Fruit fly (Drosophila melanogaster) whole organism, embryonic: Measurements from ENCODE around the gene betaGlu.

Experiments used
- Atf3 ChIP-seq: fragments of 200-800 bp; sonication (Bioruptor generic); optimal IDR thresholded peaks from 3 replicates; lab custom pipeline; 2016; ENCODE audit warnings: missing biosample characterization, missing genetic modification characterization
- Bgb ChIP-seq: fragments of 200-800 bp; sonication (Bioruptor generic); IDR thresholded peaks from 2 replicates; pipeline ENCODE4 v1.3.6; 2022; ENCODE audit warnings: missing biosample characterization, missing genetic modification characterization; ENCODE audit not compliant: partially characterized antibody
- Bteb2 ChIP-seq: fragments of 200-800 bp; sonication (Bioruptor generic); optimal IDR thresholded peaks from 2 replicates; lab custom pipeline; 2016; ENCODE audit warnings: missing biosample characterization, missing genetic modification characterization
- CG10267 ChIP-seq: fragments of 200-800 bp; sonication (Bioruptor generic); optimal IDR thresholded peaks from 2 replicates; lab custom pipeline; 2018; ENCODE audit warnings: missing biosample characterization, mild to moderate bottlenecking, missing genetic modification characterization, moderate library complexity
- CG11093 ChIP-seq: fragments of 200-800 bp; sonication (Bioruptor generic); IDR thresholded peaks from 3 replicates; pipeline ENCODE4 v1.3.6; 2022; ENCODE audit warnings: missing biosample characterization, missing genetic modification characterization
- CG11696 ChIP-seq: fragments of 200-800 bp; sonication (Bioruptor generic); IDR thresholded peaks from 2 replicates; pipeline ENCODE4 v1.3.6; 2022; ENCODE audit warnings: missing biosample characterization, missing genetic modification characterization
- CG13287 ChIP-seq: fragments of 200-800 bp; sonication (Bioruptor generic); IDR thresholded peaks from 2 replicates; pipeline ENCODE4 v1.3.6; 2022; ENCODE audit warnings: missing biosample characterization, missing genetic modification characterization; ENCODE audit not compliant: partially characterized antibody
- CG14965 ChIP-seq: fragments of 200-800 bp; sonication (Bioruptor generic); optimal IDR thresholded peaks from 2 replicates; lab custom pipeline; 2016; ENCODE audit warnings: missing biosample characterization, missing genetic modification characterization, borderline replicate concordance
- CG1529 ChIP-seq: fragments of 200-800 bp; sonication (Bioruptor generic); optimal IDR thresholded peaks from 3 replicates; lab custom pipeline; 2018; ENCODE audit warnings: missing biosample characterization, missing genetic modification characterization
- CG1603 ChIP-seq: fragments of 200-800 bp; sonication (Bioruptor generic); optimal IDR thresholded peaks from 2 replicates; lab custom pipeline; 2019; ENCODE audit warnings: missing biosample characterization, mild to moderate bottlenecking, missing genetic modification characterization, moderate library complexity
- CG16813 ChIP-seq: fragments of 200-800 bp; sonication (Bioruptor generic); IDR thresholded peaks from 3 replicates; pipeline ENCODE4 v1.3.6; 2022; ENCODE audit warnings: missing biosample characterization, missing genetic modification characterization; ENCODE audit not compliant: partially characterized antibody
- CG17359 ChIP-seq: fragments of 200-800 bp; sonication (Bioruptor generic); optimal IDR thresholded peaks from 3 replicates; lab custom pipeline; 2018; ENCODE audit warnings: missing biosample characterization, mild to moderate bottlenecking, missing genetic modification characterization, moderate library complexity
- CG30020 ChIP-seq: fragments of 200-800 bp; optimal IDR thresholded peaks from 2 replicates; lab custom pipeline; 2019; ENCODE audit warnings: missing biosample characterization, mild to moderate bottlenecking, missing genetic modification characterization, moderate library complexity
- CG30431 ChIP-seq: fragments of 200-800 bp; sonication (Bioruptor generic); optimal IDR thresholded peaks from 2 replicates; lab custom pipeline; 2017; ENCODE audit warnings: missing biosample characterization, missing genetic modification characterization
- CG32532 ChIP-seq: fragments of 200-800 bp; sonication (Bioruptor generic); IDR thresholded peaks from 2 replicates; pipeline ENCODE4 v1.3.6; 2022; ENCODE audit warnings: missing biosample characterization, missing genetic modification characterization
- CG34422 ChIP-seq: fragments of 200-800 bp; sonication (Bioruptor generic); IDR thresholded peaks from 3 replicates; pipeline ENCODE4 v1.3.6; 2022; ENCODE audit warnings: missing biosample characterization, missing genetic modification characterization
- CG4707 ChIP-seq: fragments of 200-800 bp; sonication (Bioruptor generic); optimal IDR thresholded peaks from 2 replicates; lab custom pipeline; 2018; ENCODE audit warnings: missing biosample characterization, mild to moderate bottlenecking, missing genetic modification characterization, moderate library complexity
- CG6254 ChIP-seq: fragments of 200-800 bp; sonication (Bioruptor generic); optimal IDR thresholded peaks from 3 replicates; lab custom pipeline; 2017; ENCODE audit warnings: mild to moderate bottlenecking, missing biosample characterization, missing genetic modification reagents, missing genetic modification characterization
- CG7745 ChIP-seq: fragments of 200-800 bp; sonication (Bioruptor generic); optimal IDR thresholded peaks from 2 replicates; lab custom pipeline; 2018; ENCODE audit warnings: missing biosample characterization, mild to moderate bottlenecking, missing genetic modification characterization, moderate library complexity
- D ChIP-seq, 2 experiments: fragments of 200-800 bp in 1 of 2; fragments of >200 bp in 1 of 2; sonication (Bioruptor generic) in 1 of 2; optimal IDR thresholded peaks; 2 replicates in 1 of 2; 3 replicates in 1 of 2; lab custom pipeline; 2017; ENCODE audit warnings: mild to moderate bottlenecking in 1 of 2, missing biosample characterization in 1 of 2, missing genetic modification characterization in 1 of 2, missing genetic modification reagents in 1 of 2
- Dll ChIP-seq: fragments of 200-800 bp; sonication (Bioruptor generic); IDR thresholded peaks from 4 replicates; pipeline ENCODE4 v1.3.6; 2022; ENCODE audit warnings: missing biosample characterization, missing genetic modification characterization; ENCODE audit not compliant: partially characterized antibody
- Doc3 ChIP-seq: fragments of 200-800 bp; sonication (Bioruptor generic); IDR thresholded peaks from 3 replicates; pipeline ENCODE4 v1.3.6; 2022; ENCODE audit warnings: missing biosample characterization, missing genetic modification characterization; ENCODE audit not compliant: partially characterized antibody
- Eip74EF ChIP-seq, 2 experiments: fragments of 200-800 bp in 1 of 2; fragments of >200 bp in 1 of 2; sonication (Bioruptor generic) in 1 of 2; optimal IDR thresholded peaks; 2 replicates each; lab custom pipeline; 2017 to 2019; ENCODE audit warnings: missing biosample characterization in 2 of 2, missing genetic modification characterization in 2 of 2, mild to moderate bottlenecking in 1 of 2, moderate library complexity in 1 of 2
- Hand ChIP-seq: fragments of 200-800 bp; sonication (Bioruptor generic); optimal IDR thresholded peaks from 2 replicates; lab custom pipeline; 2017; ENCODE audit warnings: mild to moderate bottlenecking, missing biosample characterization, missing genetic modification reagents, missing genetic modification characterization
- Hr78 ChIP-seq, 2 experiments: fragments of 200-800 bp in 1 of 2; fragments of >200 bp in 1 of 2; sonication (Bioruptor generic) in 1 of 2; optimal IDR thresholded peaks; 2 replicates each; lab custom pipeline; 2017 to 2019; ENCODE audit warnings: missing biosample characterization in 2 of 2, missing genetic modification characterization in 2 of 2, mild to moderate bottlenecking in 1 of 2, moderate library complexity in 1 of 2
- Jarid2 ChIP-seq: fragments of 200-800 bp; sonication (Bioruptor generic); optimal IDR thresholded peaks from 3 replicates; lab custom pipeline; 2017; ENCODE audit warnings: mild to moderate bottlenecking, missing biosample characterization, missing genetic modification reagents, missing genetic modification characterization
- Rx ChIP-seq: fragments of 200-800 bp; sonication (Bioruptor generic); IDR thresholded peaks from 2 replicates; pipeline ENCODE4 v1.3.6; 2022; ENCODE audit warnings: missing biosample characterization, missing genetic modification characterization
- Ssrp ChIP-seq: fragments of 200-800 bp; sonication (Bioruptor generic); optimal IDR thresholded peaks from 2 replicates; lab custom pipeline; 2018; ENCODE audit warnings: missing biosample characterization, mild to moderate bottlenecking, missing genetic modification characterization, moderate library complexity
- Xbp1 ChIP-seq: fragments of 200-800 bp; sonication (Bioruptor generic); optimal IDR thresholded peaks from 3 replicates; lab custom pipeline; 2016; ENCODE audit warnings: missing biosample characterization, mild to moderate bottlenecking, missing genetic modification characterization
- bab2 ChIP-seq: fragments of 200-800 bp; sonication (Bioruptor generic); optimal IDR thresholded peaks from 2 replicates; lab custom pipeline; 2016; ENCODE audit warnings: missing biosample characterization, missing genetic modification characterization
- bigmax ChIP-seq: fragments of 200-800 bp; sonication (Bioruptor generic); optimal IDR thresholded peaks from 2 replicates; lab custom pipeline; 2018; ENCODE audit warnings: missing biosample characterization, mild to moderate bottlenecking, missing genetic modification characterization
- ci ChIP-seq: fragments of 200-800 bp; sonication (Bioruptor generic); IDR thresholded peaks from 3 replicates; pipeline ENCODE4 v1.3.6; 2022; ENCODE audit warnings: missing biosample characterization, missing genetic modification characterization
- crol ChIP-seq: fragments of 200-800 bp; sonication (Bioruptor generic); IDR thresholded peaks from 2 replicates; pipeline ENCODE4 v1.3.6; 2022; ENCODE audit warnings: missing biosample characterization, missing genetic modification characterization
- gro ChIP-seq: fragments of 200-800 bp; sonication (Bioruptor generic); optimal IDR thresholded peaks from 2 replicates; lab custom pipeline; 2016; ENCODE audit warnings: missing biosample characterization, missing genetic modification characterization
- h ChIP-seq: fragments of >200 bp; optimal IDR thresholded peaks from 2 replicates; lab custom pipeline; 2017
- insv ChIP-seq, 2 experiments: fragments of 200-800 bp; sonication (Bioruptor generic); optimal IDR thresholded peaks; 3 replicates each; lab custom pipeline; 2016 to 2018; ENCODE audit warnings: missing biosample characterization in 2 of 2, missing genetic modification characterization in 2 of 2
- jigr1 ChIP-seq: fragments of 200-800 bp; sonication (Bioruptor generic); IDR thresholded peaks from 3 replicates; pipeline ENCODE4 v1.3.6; 2022; ENCODE audit warnings: missing biosample characterization, missing genetic modification characterization
- nerfin-2 ChIP-seq: fragments of 200-800 bp; sonication (Bioruptor generic); IDR thresholded peaks from 2 replicates; pipeline ENCODE4 v1.3.6; 2022; ENCODE audit warnings: missing biosample characterization, missing genetic modification characterization; ENCODE audit not compliant: partially characterized antibody
- odd ChIP-seq: fragments of 200-800 bp; sonication (Bioruptor generic); optimal IDR thresholded peaks from 2 replicates; lab custom pipeline; 2017; ENCODE audit warnings: missing biosample characterization, mild to moderate bottlenecking, missing genetic modification characterization
- onecut ChIP-seq: fragments of 200-800 bp; sonication (Bioruptor generic); IDR thresholded peaks from 2 replicates; pipeline ENCODE4 v1.3.6; 2022; ENCODE audit warnings: missing biosample characterization, missing genetic modification characterization
- pho ChIP-seq: fragments of 200-800 bp; sonication (Bioruptor generic); optimal IDR thresholded peaks from 2 replicates; lab custom pipeline; 2016; ENCODE audit warnings: missing biosample characterization, missing genetic modification characterization
- pros ChIP-seq: fragments of 200-800 bp; sonication (Bioruptor generic); optimal IDR thresholded peaks from 3 replicates; lab custom pipeline; 2019; ENCODE audit warnings: missing biosample characterization, mild to moderate bottlenecking, missing genetic modification characterization, moderate library complexity
- run ChIP-seq: fragments of 200-800 bp; sonication (Bioruptor generic); optimal IDR thresholded peaks from 3 replicates; lab custom pipeline; 2018; ENCODE audit warnings: missing biosample characterization, mild to moderate bottlenecking, missing genetic modification characterization
- sens ChIP-seq: fragments of 200-800 bp; sonication (Bioruptor generic); peaks from one replicate; lab custom pipeline; 2016; ENCODE audit warnings: missing biosample characterization, missing genetic modification characterization
- sr ChIP-seq: fragments of 200-800 bp; sonication (Bioruptor generic); IDR thresholded peaks from 3 replicates; pipeline ENCODE4 v1.3.6; 2022; ENCODE audit warnings: missing biosample characterization, missing genetic modification characterization
- tap ChIP-seq: fragments of 200-800 bp; optimal IDR thresholded peaks from 3 replicates; lab custom pipeline; 2019; ENCODE audit warnings: missing biosample characterization, mild to moderate bottlenecking, missing genetic modification characterization, moderate library complexity
- zen ChIP-seq: fragments of 200-800 bp; sonication (Bioruptor generic); optimal IDR thresholded peaks from 3 replicates; lab custom pipeline; 2018; ENCODE audit warnings: missing biosample characterization, mild to moderate bottlenecking, missing genetic modification characterization, moderate library complexity
- zen2 ChIP-seq: fragments of 200-800 bp; sonication (Bioruptor generic); IDR thresholded peaks from 3 replicates; pipeline ENCODE4 v1.3.6; 2022; ENCODE audit warnings: missing biosample characterization, missing genetic modification characterization; ENCODE audit not compliant: partially characterized antibody

betaGlu gene

DNA sequence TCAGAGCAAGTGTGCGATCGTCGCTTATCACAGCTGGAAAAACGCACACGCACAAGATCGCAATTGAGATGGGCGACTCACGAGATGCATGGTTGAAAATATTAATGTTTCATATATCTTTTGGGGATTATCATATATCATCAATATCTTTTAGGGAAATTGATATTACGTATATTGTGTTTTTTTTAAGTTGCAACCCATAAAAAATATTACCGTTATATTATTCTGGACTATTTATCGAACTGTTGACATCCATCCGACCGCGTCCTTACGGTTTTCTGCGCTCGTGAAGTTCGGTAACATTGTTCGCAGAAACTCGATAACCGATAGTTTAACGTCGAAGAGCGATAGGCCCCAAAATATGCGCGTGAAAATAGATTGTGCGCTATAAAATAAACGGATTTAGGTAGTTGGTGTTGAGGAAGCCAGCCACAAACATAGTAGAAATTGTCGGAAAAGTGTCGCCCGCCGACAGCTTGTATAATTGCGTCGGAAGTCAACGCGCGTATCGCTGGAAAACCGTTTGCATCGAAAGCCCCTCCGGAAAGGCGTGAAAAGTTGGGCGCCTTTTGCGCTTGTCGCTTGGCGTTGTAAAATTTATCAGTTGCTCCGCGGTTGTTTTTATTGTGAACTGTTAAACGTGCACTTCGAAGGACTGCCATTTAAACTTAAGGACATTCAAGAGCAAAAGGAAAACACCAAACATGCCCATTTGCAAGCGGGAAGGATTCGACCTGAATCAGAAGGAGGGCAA lies 22.2 kb upstream of the betaGlu start, which contains the start of the genes Mccc1 and Acf (continued):
- TF ChIP-seq CG6254 (GFP tag; lab: Kevin White, UChicago) (no peak), Doc3 (GFP tag; lab: Robert Waterston, UW) (peak; percentile 50; the same call in 2 of the 3 replicates), sr (GFP tag; lab: Robert Waterston, UW) (no peak), CG4707 (GFP tag; lab: Kevin White, UChicago) (no peak), pros (no peak), run (tag; lab: Kevin White, UChicago) (no peak), Hr78 (GFP tag; optimal IDR thresholded peaks at IDR 0.05; lab: Kevin White, UChicago) (no peak), CG30020 (peak; percentile 54), Bgb (peak; percentile 54; the same call in 1 of the 2 replicates), CG1603 (tag; lab: Kevin White, UChicago) (peak; percentile 52), bigmax (no peak), CG32532 (GFP tag; lab: Robert Waterston, UW) (peak; percentile 51; the same call in 1 of the 2 replicates), odd (no peak), jigr1 (GFP tag; lab: Robert Waterston, UW) (no peak), pho (GFP tag; lab: Kevin White, UChicago) (no peak), bab2 (GFP tag; lab: Kevin White, UChicago) (no peak), ci (GFP tag; lab: Robert Waterston, UW) (peak; percentile 59; the same call in 2 of the 3 replicates), Eip74EF (GFP tag; optimal IDR thresholded peaks at IDR 0.05; lab: Kevin White, UChicago) (no peak), sens (GFP tag; lab: Kevin White, UChicago) (peak; percentile 93), h (lab: Kevin White, UChicago) (no peak), CG30431 (GFP tag; lab: Kevin White, UChicago) (no peak), Ssrp (tag; lab: Kevin White, UChicago) (no peak), nerfin-2 (GFP tag; lab: Robert Waterston, UW) (no peak), CG11093 (no peak), Jarid2 (no peak), Atf3 (GFP tag; lab: Kevin White, UChicago) (no peak), Rx (GFP tag; lab: Robert Waterston, UW) (no peak), Hand (GFP tag; lab: Kevin White, UChicago) (no peak), zen (tag; lab: Kevin White, UChicago) (peak; percentile 47), onecut (no peak), CG16813 (GFP tag; lab: Robert Waterston, UW) (peak; percentile 41; the same call in 1 of the 3 replicates), crol (GFP tag; lab: Robert Waterston, UW) (no peak), CG14965 (no peak), CG17359 (tag; lab: Kevin White, UChicago) (no peak), Bteb2 (peak; percentile 41), zen2 (GFP tag; lab: Robert Waterston, UW) (peak; percentile 31; the same call in 1 of the 3 replicates), CG1529 (GFP tag; lab: Kevin White, UChicago) (no peak), CG10267 (peak; percentile 52), insv (GFP tag; optimal IDR thresholded peaks at IDR 0.05; lab: Kevin White, UChicago) (no peak), tap (tag; lab: Kevin White, UChicago) (no peak), D (optimal IDR thresholded peaks at IDR 0.05; lab: Kevin White, UChicago) (no peak), D (GFP tag; optimal IDR thresholded peaks at IDR 0.05; lab: Kevin White, UChicago) (no peak), CG34422 (GFP tag; lab: Robert Waterston, UW) (no peak), CG13287 (GFP tag; lab: Robert Waterston, UW) (peak; percentile 76), Dll (GFP tag; lab: Robert Waterston, UW) (peak; percentile 73), gro (GFP tag; lab: Kevin White, UChicago) (no peak), CG11696 (no peak), Xbp1 (GFP tag; lab: Kevin White, UChicago) (no peak), CG7745 (tag; lab: Kevin White, UChicago) (no peak)
